Worm (Caenorhabditis elegans): ENCODE data around the gene srv-7.

Gene srv-7

ce11 chrX:5639562-5639961, 8.2 kb downstream of the srv-7 start:
- TF ChIP-seq cog-1 (tag; optimal IDR thresholded peaks at IDR 0.05) (no peak), klf-2 (GFP tag; conservative IDR thresholded peaks at IDR 0.05) (no peak), med-1 (GFP tag; optimal IDR thresholded peaks at IDR 0.05; ENCODE audit: insufficient read depth) (no peak), flt-1 (GFP tag; IDR thresholded peaks at IDR 0.05) (no peak), ztf-29 (GFP tag; IDR thresholded peaks at IDR 0.05) (no peak), ref-1 (GFP tag; conservative IDR thresholded peaks at IDR 0.05) (no peak), ztf-23 (GFP tag; IDR thresholded peaks at IDR 0.05) (no peak), tab-1 (GFP tag; IDR thresholded peaks at IDR 0.05) (no peak)

- TF ChIP-seq med-1 (GFP tag; optimal IDR thresholded peaks at IDR 0.05; ENCODE audit: insufficient read depth) (no peak), tab-1 (GFP tag; IDR thresholded peaks at IDR 0.05) (no peak), ztf-29 (GFP tag; IDR thresholded peaks at IDR 0.05) (no peak), flt-1 (GFP tag; IDR thresholded peaks at IDR 0.05) (no peak), T22C8.4 (GFP tag; IDR thresholded peaks at IDR 0.05) (no peak), ztf-23 (GFP tag; IDR thresholded peaks at IDR 0.05) (no peak), cog-1 (tag; optimal IDR thresholded peaks at IDR 0.05) (no peak), klf-2 (GFP tag; conservative IDR thresholded peaks at IDR 0.05) (no peak), ref-1 (GFP tag; conservative IDR thresholded peaks at IDR 0.05) (no peak)
Measured at ce11 chrX:5631626-5632025, 16.2 kb downstream of the srv-7 start, which contains the start of gene T22B7.8. T22B7.8 (plus strand) TSS chrX:5631926.

- TF ChIP-seq med-1 (GFP tag; optimal IDR thresholded peaks at IDR 0.05; ENCODE audit: insufficient read depth) (no peak), klf-2 (GFP tag; conservative IDR thresholded peaks at IDR 0.05) (no peak)
Measured at ce11 chrX:5631008-5631407, 16.8 kb downstream of the srv-7 start.

ce11 chrX:5629941-5630340, 17.8 kb downstream of the srv-7 start, which contains the start of gene argn-1:
argn-1 (plus strand) TSS chrX:5630023.
- TF ChIP-seq ref-1 (GFP tag; conservative IDR thresholded peaks at IDR 0.05), result no peak
- no peak for TF ChIP-seq klf-2 (GFP tag; conservative IDR thresholded peaks at IDR 0.05)
- TF ChIP-seq flt-1 (GFP tag; IDR thresholded peaks at IDR 0.05), result no peak
- no peak for TF ChIP-seq ztf-23 (GFP tag; IDR thresholded peaks at IDR 0.05)
- no peak for TF ChIP-seq ztf-29 (GFP tag; IDR thresholded peaks at IDR 0.05)
- no peak for TF ChIP-seq T22C8.4 (GFP tag; IDR thresholded peaks at IDR 0.05)
- TF ChIP-seq med-1 (GFP tag; optimal IDR thresholded peaks at IDR 0.05; ENCODE audit: insufficient read depth), result no peak
- no peak for TF ChIP-seq tab-1 (GFP tag; IDR thresholded peaks at IDR 0.05)
- no peak for TF ChIP-seq cog-1 (tag; optimal IDR thresholded peaks at IDR 0.05)

- TF ChIP-seq ref-1 (GFP tag; conservative IDR thresholded peaks at IDR 0.05), result no peak
- no peak for TF ChIP-seq klf-2 (GFP tag; conservative IDR thresholded peaks at IDR 0.05)
- no peak for TF ChIP-seq tab-1 (GFP tag; IDR thresholded peaks at IDR 0.05)
- TF ChIP-seq ztf-23 (GFP tag; IDR thresholded peaks at IDR 0.05), result no peak
- TF ChIP-seq cog-1 (tag; optimal IDR thresholded peaks at IDR 0.05), result no peak
- TF ChIP-seq med-1 (GFP tag; optimal IDR thresholded peaks at IDR 0.05; ENCODE audit: insufficient read depth), result no peak
- no peak for TF ChIP-seq T22C8.4 (GFP tag; IDR thresholded peaks at IDR 0.05)
- no peak for TF ChIP-seq flt-1 (GFP tag; IDR thresholded peaks at IDR 0.05)
Measured at ce11 chrX:5628432-5628977, 19.3 kb downstream of the srv-7 start.

- TF ChIP-seq flt-1 (GFP tag; IDR thresholded peaks at IDR 0.05), result no peak
Measured at ce11 chrX:5621793-5622192, 26.0 kb downstream of the srv-7 start.

- TF ChIP-seq med-1 (GFP tag; optimal IDR thresholded peaks at IDR 0.05; ENCODE audit: insufficient read depth), result no peak
- no peak for TF ChIP-seq T22C8.4 (GFP tag; IDR thresholded peaks at IDR 0.05)
- TF ChIP-seq flt-1 (GFP tag; IDR thresholded peaks at IDR 0.05), result no peak
- TF ChIP-seq tab-1 (GFP tag; IDR thresholded peaks at IDR 0.05), result no peak
- TF ChIP-seq ref-1 (GFP tag; conservative IDR thresholded peaks at IDR 0.05), result no peak
- TF ChIP-seq cog-1 (tag; optimal IDR thresholded peaks at IDR 0.05), result no peak
- no peak for TF ChIP-seq ztf-29 (GFP tag; IDR thresholded peaks at IDR 0.05)
- no peak for TF ChIP-seq ztf-23 (GFP tag; IDR thresholded peaks at IDR 0.05)
- no peak for TF ChIP-seq klf-2 (GFP tag; conservative IDR thresholded peaks at IDR 0.05)
Measured at ce11 chrX:5616000-5616399, 31.8 kb downstream of the srv-7 start.

- TF ChIP-seq klf-2 (GFP tag; conservative IDR thresholded peaks at IDR 0.05) (no peak), flt-1 (GFP tag; IDR thresholded peaks at IDR 0.05) (no peak), ztf-23 (GFP tag; IDR thresholded peaks at IDR 0.05) (no peak), T22C8.4 (GFP tag; IDR thresholded peaks at IDR 0.05) (no peak), cog-1 (tag; optimal IDR thresholded peaks at IDR 0.05) (no peak), ztf-29 (GFP tag; IDR thresholded peaks at IDR 0.05) (no peak), ref-1 (GFP tag; conservative IDR thresholded peaks at IDR 0.05) (no peak), med-1 (GFP tag; optimal IDR thresholded peaks at IDR 0.05; ENCODE audit: insufficient read depth) (no peak), tab-1 (GFP tag; IDR thresholded peaks at IDR 0.05) (no peak)
Measured at ce11 chrX:5611155-5611554, 36.6 kb downstream of the srv-7 start, which contains the start of gene octr-1. octr-1 (minus strand) TSS chrX:5611255.

ce11 chrX:5605049-5605448, 42.7 kb downstream of the srv-7 start:
- TF ChIP-seq klf-2 (GFP tag; conservative IDR thresholded peaks at IDR 0.05), result no peak
- no peak for TF ChIP-seq flt-1 (GFP tag; IDR thresholded peaks at IDR 0.05)
- TF ChIP-seq ztf-29 (GFP tag; IDR thresholded peaks at IDR 0.05), result no peak
- no peak for TF ChIP-seq ztf-23 (GFP tag; IDR thresholded peaks at IDR 0.05)
- TF ChIP-seq tab-1 (GFP tag; IDR thresholded peaks at IDR 0.05), result no peak
- no peak for TF ChIP-seq T22C8.4 (GFP tag; IDR thresholded peaks at IDR 0.05)
- no peak for TF ChIP-seq cog-1 (tag; optimal IDR thresholded peaks at IDR 0.05)
- no peak for TF ChIP-seq med-1 (GFP tag; optimal IDR thresholded peaks at IDR 0.05; ENCODE audit: insufficient read depth)
- TF ChIP-seq ref-1 (GFP tag; conservative IDR thresholded peaks at IDR 0.05), result no peak

- TF ChIP-seq tab-1 (GFP tag; IDR thresholded peaks at IDR 0.05) (no peak), T22C8.4 (GFP tag; IDR thresholded peaks at IDR 0.05) (no peak)
Measured at ce11 chrX:5603338-5603816, 44.4 kb downstream of the srv-7 start, which contains the start of gene F14D12.1. F14D12.1 (plus strand) TSS chrX:5603766.

Measured in whole organism, midembryonic.